Fruit fly (Drosophila melanogaster) whole organism, prepupa: Measurements from ENCODE around the gene Mur89F.

Experiments
- Blimp-1 ChIP-seq: fragments of 200-800 bp; sonication (Bioruptor generic); optimal IDR thresholded peaks from 3 replicates; lab custom pipeline; 2017; ENCODE audit warnings: missing biosample characterization, missing genetic modification characterization, mild to moderate bottlenecking, moderate library complexity, missing genetic modification reagents
- CG10631 ChIP-seq: fragments of 200-800 bp; sonication (Bioruptor generic); optimal IDR thresholded peaks from 2 replicates; lab custom pipeline; 2016; ENCODE audit warnings: missing biosample characterization, missing genetic modification characterization
- CG10669 ChIP-seq: fragments of 200-800 bp; sonication (Bioruptor generic); optimal IDR thresholded peaks from 3 replicates; lab custom pipeline; 2018; ENCODE audit warnings: missing biosample characterization, mild to moderate bottlenecking, missing genetic modification characterization, moderate library complexity
- CG11762 ChIP-seq: fragments of 200-800 bp; sonication (Bioruptor generic); optimal IDR thresholded peaks from 3 replicates; lab custom pipeline; 2016; ENCODE audit warnings: missing biosample characterization, missing genetic modification characterization; ENCODE audit not compliant: insufficient read depth
- CG15336 ChIP-seq: fragments of 200-800 bp; sonication (Bioruptor generic); IDR thresholded peaks from 2 replicates; pipeline ENCODE4 v1.3.6; 2022; ENCODE audit warnings: missing biosample characterization, missing genetic modification characterization
- CG1621 ChIP-seq: fragments of 200-800 bp; sonication (Bioruptor generic); optimal IDR thresholded peaks from 3 replicates; lab custom pipeline; 2018; ENCODE audit warnings: missing biosample characterization, mild to moderate bottlenecking, missing genetic modification characterization
- CG16779 ChIP-seq: fragments of 200-800 bp; sonication (Bioruptor generic); optimal IDR thresholded peaks from 3 replicates; lab custom pipeline; 2017; ENCODE audit warnings: missing biosample characterization, mild to moderate bottlenecking, missing genetic modification characterization
- CG3032 ChIP-seq: fragments of 200-800 bp; optimal IDR thresholded peaks from 2 replicates; lab custom pipeline; 2019; ENCODE audit warnings: missing biosample characterization, mild to moderate bottlenecking, missing genetic modification characterization, moderate library complexity
- CG31627 ChIP-seq: fragments of 200-800 bp; sonication (Bioruptor generic); optimal IDR thresholded peaks from 3 replicates; lab custom pipeline; 2016; ENCODE audit warnings: missing biosample characterization, missing genetic modification characterization
- CG32006 ChIP-seq: fragments of 200-800 bp; sonication (Bioruptor generic); optimal IDR thresholded peaks from 3 replicates; lab custom pipeline; 2017; ENCODE audit warnings: missing biosample characterization, mild to moderate bottlenecking, missing genetic modification characterization
- CG34406 ChIP-seq: fragments of 200-800 bp; sonication (Bioruptor generic); optimal IDR thresholded peaks from 3 replicates; lab custom pipeline; 2016; ENCODE audit warnings: missing biosample characterization, missing genetic modification characterization
- CG3919 ChIP-seq: fragments of 200-800 bp; sonication (Bioruptor generic); optimal IDR thresholded peaks from 3 replicates; lab custom pipeline; 2016; ENCODE audit warnings: missing biosample characterization, missing genetic modification characterization
- CG6163 ChIP-seq: fragments of 200-800 bp; sonication (Bioruptor generic); IDR thresholded peaks from 3 replicates; pipeline ENCODE4 v1.3.6; 2022; ENCODE audit warnings: missing biosample characterization, missing genetic modification characterization
- CG6276 ChIP-seq: fragments of 200-800 bp; sonication (Bioruptor generic); optimal IDR thresholded peaks from 2 replicates; lab custom pipeline; 2017; ENCODE audit warnings: missing biosample characterization, mild to moderate bottlenecking, missing genetic modification characterization
- CG6792 ChIP-seq: fragments of 200-800 bp; sonication (Bioruptor generic); optimal IDR thresholded peaks from 3 replicates; lab custom pipeline; 2016; ENCODE audit warnings: missing biosample characterization, missing genetic modification characterization
- CG6808 ChIP-seq: fragments of 200-800 bp; sonication (Bioruptor generic); optimal IDR thresholded peaks from 3 replicates; lab custom pipeline; 2017; ENCODE audit warnings: missing biosample characterization, missing genetic modification characterization, mild to moderate bottlenecking, moderate library complexity, missing genetic modification reagents
- CG7368 ChIP-seq: fragments of 200-800 bp; sonication (Bioruptor generic); optimal IDR thresholded peaks from 3 replicates; lab custom pipeline; 2016; ENCODE audit warnings: missing biosample characterization, missing genetic modification characterization
- CG8119 ChIP-seq: fragments of 200-800 bp; sonication (Bioruptor generic); IDR thresholded peaks from 3 replicates; pipeline ENCODE4 v1.3.6; 2022; ENCODE audit warnings: missing biosample characterization, missing genetic modification characterization
- CG8319 ChIP-seq: fragments of 200-800 bp; sonication (Bioruptor generic); optimal IDR thresholded peaks from 3 replicates; lab custom pipeline; 2016; ENCODE audit warnings: missing biosample characterization, missing genetic modification characterization
- CG8632 ChIP-seq: fragments of 200-800 bp; sonication (Bioruptor generic); optimal IDR thresholded peaks from 3 replicates; lab custom pipeline; 2016; ENCODE audit warnings: missing biosample characterization, missing genetic modification characterization
- CG9139 ChIP-seq: fragments of 200-800 bp; sonication (Bioruptor generic); optimal IDR thresholded peaks from 3 replicates; lab custom pipeline; 2017; ENCODE audit warnings: missing biosample characterization, mild to moderate bottlenecking, missing genetic modification characterization
- Eip75B ChIP-seq: fragments of 200-800 bp; sonication (Bioruptor generic); optimal IDR thresholded peaks from 3 replicates; lab custom pipeline; 2016; ENCODE audit warnings: missing biosample characterization, missing genetic modification characterization
- Eip78C ChIP-seq: fragments of 200-800 bp; sonication (Bioruptor generic); peaks from one replicate; lab custom pipeline; 2016; ENCODE audit warnings: missing biosample characterization, missing genetic modification characterization
- Eip93F ChIP-seq: fragments of 200-800 bp; sonication (Bioruptor generic); optimal IDR thresholded peaks from 2 replicates; lab custom pipeline; 2016; ENCODE audit warnings: missing biosample characterization, mild to moderate bottlenecking, missing genetic modification characterization
- Ets96B ChIP-seq: fragments of 200-800 bp; optimal IDR thresholded peaks from 2 replicates; lab custom pipeline; 2019; ENCODE audit warnings: missing biosample characterization, mild to moderate bottlenecking, missing genetic modification characterization, moderate library complexity
- Gug ChIP-seq: fragments of 200-800 bp; sonication (Bioruptor generic); IDR thresholded peaks from 2 replicates; pipeline ENCODE4 v1.3.6; 2022; ENCODE audit warnings: missing biosample characterization, missing genetic modification characterization
- Hr38 ChIP-seq: sonication (Bioruptor generic); optimal IDR thresholded peaks from 2 replicates; lab custom pipeline; 2016; ENCODE audit warnings: missing biosample characterization, missing genetic modification characterization
- Hr39 ChIP-seq: fragments of 200-800 bp; sonication (Bioruptor generic); optimal IDR thresholded peaks from 2 replicates; lab custom pipeline; 2016; ENCODE audit warnings: missing biosample characterization, missing genetic modification characterization
- Hr4 ChIP-seq: fragments of 200-800 bp; sonication (Bioruptor generic); optimal IDR thresholded peaks from 3 replicates; lab custom pipeline; 2016; ENCODE audit warnings: missing biosample characterization, missing genetic modification characterization
- OdsH ChIP-seq: fragments of 200-800 bp; sonication (Bioruptor generic); optimal IDR thresholded peaks from 3 replicates; lab custom pipeline; 2016; ENCODE audit warnings: missing biosample characterization, missing genetic modification characterization
- Sox102F ChIP-seq: fragments of 200-800 bp; sonication (Bioruptor generic); optimal IDR thresholded peaks from 2 replicates; lab custom pipeline; 2016; ENCODE audit warnings: missing biosample characterization, mild to moderate bottlenecking, missing genetic modification characterization
- Sox14 ChIP-seq: fragments of 200-800 bp; sonication (Bioruptor generic); optimal IDR thresholded peaks from 3 replicates; lab custom pipeline; 2016; ENCODE audit warnings: missing biosample characterization, missing genetic modification characterization
- Sox15 ChIP-seq: fragments of 200-800 bp; sonication (Bioruptor generic); optimal IDR thresholded peaks from 3 replicates; lab custom pipeline; 2016; ENCODE audit warnings: missing biosample characterization, missing genetic modification characterization
- achi ChIP-seq: fragments of 200-800 bp; sonication (Bioruptor generic); optimal IDR thresholded peaks from 3 replicates; lab custom pipeline; 2016; ENCODE audit warnings: missing biosample characterization, missing genetic modification characterization
- acj6 ChIP-seq: fragments of 200-800 bp; sonication (Bioruptor generic); optimal IDR thresholded peaks from 3 replicates; lab custom pipeline; 2016; ENCODE audit warnings: missing biosample characterization, missing genetic modification characterization
- eg ChIP-seq: fragments of 200-800 bp; sonication (Bioruptor generic); IDR thresholded peaks from 3 replicates; pipeline ENCODE4 v1.3.6; 2022; ENCODE audit warnings: missing biosample characterization, missing genetic modification characterization
- fd59A ChIP-seq: fragments of 200-800 bp; sonication (Bioruptor generic); optimal IDR thresholded peaks from 2 replicates; lab custom pipeline; 2017; ENCODE audit warnings: missing biosample characterization, mild to moderate bottlenecking, missing genetic modification characterization, missing genetic modification reagents
- fd85E ChIP-seq: fragments of 200-800 bp; sonication (Bioruptor generic); optimal IDR thresholded peaks from 3 replicates; lab custom pipeline; 2016; ENCODE audit warnings: missing biosample characterization, missing genetic modification characterization
- fkh ChIP-seq: fragments of 200-800 bp; sonication (Bioruptor generic); optimal IDR thresholded peaks from 3 replicates; lab custom pipeline; 2017; ENCODE audit warnings: missing biosample characterization, mild to moderate bottlenecking, missing genetic modification characterization, moderate library complexity
- lz ChIP-seq: fragments of 200-800 bp; sonication (Bioruptor generic); optimal IDR thresholded peaks from 3 replicates; lab custom pipeline; 2016; ENCODE audit warnings: missing biosample characterization, missing genetic modification characterization
- net ChIP-seq: fragments of 200-800 bp; sonication (Bioruptor generic); optimal IDR thresholded peaks from 3 replicates; lab custom pipeline; 2016; ENCODE audit warnings: missing biosample characterization, missing genetic modification characterization
- salr ChIP-seq, 2 experiments: fragments of 200-800 bp; sonication (Bioruptor generic); optimal IDR thresholded peaks; 3 replicates each; lab custom pipeline; 2016 to 2018; ENCODE audit warnings: missing biosample characterization in 2 of 2, missing genetic modification characterization in 2 of 2, mild to moderate bottlenecking in 1 of 2
- spab ChIP-seq: fragments of 200-800 bp; sonication (Bioruptor generic); optimal IDR thresholded peaks from 2 replicates; lab custom pipeline; 2017; ENCODE audit warnings: missing biosample characterization, mild to moderate bottlenecking, missing genetic modification characterization, missing genetic modification reagents
- svp ChIP-seq: fragments of 200-800 bp; sonication (Bioruptor generic); peaks from one replicate; lab custom pipeline; 2016; ENCODE audit warnings: missing biosample characterization, missing genetic modification characterization
- vri ChIP-seq: fragments of 200-800 bp; sonication (Bioruptor generic); optimal IDR thresholded peaks from 3 replicates; lab custom pipeline; 2016; ENCODE audit warnings: missing biosample characterization, mild to moderate bottlenecking, missing genetic modification characterization

Gene Mur89F

dm6 chr3R:17192009-17192408, 9.9 kb downstream of the Mur89F start:
- TF ChIP-seq Sox102F (GFP tag; lab: Kevin White, UChicago), result no peak
- no peak for TF ChIP-seq CG8319
- TF ChIP-seq CG10631, result peak; percentile 9
- peak; percentile 65; the same call in 2 of the 3 replicates for TF ChIP-seq CG6163 (GFP tag; lab: Robert Waterston, UW)
- peak; percentile 12 for TF ChIP-seq Eip75B (GFP tag; lab: Kevin White, UChicago)
- no peak for TF ChIP-seq fd59A (GFP tag; lab: Kevin White, UChicago)
- TF ChIP-seq eg, result 0 out of 3 replicates have a peak, but pooled peaks have one; percentile 35
- no peak for TF ChIP-seq Eip93F
- no peak for TF ChIP-seq Hr38 (GFP tag; lab: Kevin White, UChicago)
- no peak for TF ChIP-seq Hr39 (GFP tag; lab: Kevin White, UChicago)
- TF ChIP-seq CG6276 (GFP tag; lab: Kevin White, UChicago), result no peak
- no peak for TF ChIP-seq CG11762 (GFP tag; lab: Kevin White, UChicago)
- peak; percentile 70 for TF ChIP-seq Eip78C (GFP tag; lab: Kevin White, UChicago)
- TF ChIP-seq CG3919 (GFP tag; lab: Kevin White, UChicago), result peak; percentile 13

dm6 chr3R:17178140-17178539, 23.8 kb downstream of the Mur89F start:
- TF ChIP-seq CG7368 (no peak), Ets96B (tag; lab: Kevin White, UChicago) (no peak), CG3032 (tag; lab: Kevin White, UChicago) (no peak), OdsH (GFP tag; lab: Kevin White, UChicago) (no peak), CG10631 (no peak), fd59A (GFP tag; lab: Kevin White, UChicago) (no peak), Sox15 (GFP tag; lab: Kevin White, UChicago) (no peak), CG32006 (GFP tag; lab: Kevin White, UChicago) (no peak), Gug (no peak), CG9139 (GFP tag; lab: Kevin White, UChicago) (no peak), spab (no peak), achi (GFP tag; lab: Kevin White, UChicago) (no peak), CG6163 (GFP tag; lab: Robert Waterston, UW) (no peak), fd85E (GFP tag; lab: Kevin White, UChicago) (no peak), salr (GFP tag; optimal IDR thresholded peaks at IDR 0.05; lab: Kevin White, UChicago) (no peak), Hr38 (GFP tag; lab: Kevin White, UChicago) (no peak), CG34406 (GFP tag; lab: Kevin White, UChicago) (no peak), svp (GFP tag; lab: Kevin White, UChicago) (no peak), CG31627 (GFP tag; lab: Kevin White, UChicago) (no peak), CG6792 (GFP tag; lab: Kevin White, UChicago) (no peak)
- TF ChIP-seq, all 60 proteins: peak for 0

- peak; percentile 28 for TF ChIP-seq CG1621 (tag; lab: Kevin White, UChicago)
- no peak for TF ChIP-seq fd85E (GFP tag; lab: Kevin White, UChicago)
- no peak for TF ChIP-seq Eip78C (GFP tag; lab: Kevin White, UChicago)
- TF ChIP-seq achi (GFP tag; lab: Kevin White, UChicago), result peak; percentile 45
- TF ChIP-seq Sox14 (GFP tag; lab: Kevin White, UChicago), result no peak
- TF ChIP-seq Eip93F, result no peak
- peak; percentile 84 for TF ChIP-seq svp (GFP tag; lab: Kevin White, UChicago)
- TF ChIP-seq CG8632 (GFP tag; lab: Kevin White, UChicago), result peak; percentile 1
- TF ChIP-seq vri (GFP tag; lab: Kevin White, UChicago), result no peak
- TF ChIP-seq lz (GFP tag; lab: Kevin White, UChicago), result peak; percentile 55
- peak; percentile 56; the same call in 2 of the 3 replicates for TF ChIP-seq CG8119 (GFP tag; lab: Robert Waterston, UW)
- TF ChIP-seq CG6276 (GFP tag; lab: Kevin White, UChicago), result no peak
- peak; percentile 34 for TF ChIP-seq CG10631
- TF ChIP-seq OdsH (GFP tag; lab: Kevin White, UChicago), result no peak
- TF ChIP-seq Sox102F (GFP tag; lab: Kevin White, UChicago), result peak; percentile 31
- TF ChIP-seq Blimp-1 (GFP tag; lab: Kevin White, UChicago), result no peak
- peak; percentile 49 for TF ChIP-seq Hr4 (GFP tag; lab: Kevin White, UChicago)
- TF ChIP-seq fkh (GFP tag; lab: Kevin White, UChicago), result no peak
- TF ChIP-seq CG16779, result no peak
- peak; percentile 37 for TF ChIP-seq Hr39 (GFP tag; lab: Kevin White, UChicago)
- TF ChIP-seq CG15336, result peak; percentile 49; the same call in 1 of the 2 replicates
- TF ChIP-seq Hr38 (GFP tag; lab: Kevin White, UChicago), result no peak
- peak; percentile 52 for TF ChIP-seq CG6792 (GFP tag; lab: Kevin White, UChicago)
- no peak for TF ChIP-seq CG10669 (GFP tag; lab: Kevin White, UChicago)
- TF ChIP-seq CG8319, result peak; percentile 45
- TF ChIP-seq CG6808, result peak; percentile 54
- TF ChIP-seq Sox15 (GFP tag; lab: Kevin White, UChicago), result no peak
- peak; percentile 51 for TF ChIP-seq net (GFP tag; lab: Kevin White, UChicago)
- TF ChIP-seq Ets96B (tag; lab: Kevin White, UChicago), result no peak
- no peak for TF ChIP-seq acj6
- peak; percentile 74 for TF ChIP-seq eg
Observed at dm6 chr3R:17151376-17152026, 50.4 kb downstream of the Mur89F start, which contains the start of gene CG5292. TSS of gene CG5292 (plus strand) at chr3R:17151861.
